Fruit fly (Drosophila melanogaster) whole organism, pupa: ENCODE results near the gene Non3.
A peak's percentile ranks its signal among the peaks of the same experiment; 100 is the strongest.

Source experiments
- CG10348 ChIP-seq: fragments of 200-800 bp; sonication (Bioruptor generic); IDR thresholded peaks from 2 replicates; pipeline ENCODE4 v1.3.6; 2022; ENCODE audit warnings: missing biosample characterization, missing genetic modification characterization
- CG12605 ChIP-seq: fragments of 200-800 bp; sonication (Bioruptor generic); IDR thresholded peaks from 2 replicates; pipeline ENCODE4 v1.3.6; 2022; ENCODE audit warnings: missing biosample characterization, missing genetic modification characterization
- CG13204 ChIP-seq: fragments of 200-800 bp; sonication (Bioruptor generic); optimal IDR thresholded peaks from 2 replicates; lab custom pipeline; 2018; ENCODE audit warnings: missing biosample characterization, mild to moderate bottlenecking, missing genetic modification characterization, moderate library complexity
- CG14655 ChIP-seq: fragments of 200-800 bp; sonication (Bioruptor generic); optimal IDR thresholded peaks from 3 replicates; lab custom pipeline; 2017; ENCODE audit warnings: mild to moderate bottlenecking, missing biosample characterization, missing genetic modification reagents, missing genetic modification characterization
- CG15710 ChIP-seq: fragments of 200-800 bp; sonication (Bioruptor generic); optimal IDR thresholded peaks from 2 replicates; lab custom pipeline; 2018; ENCODE audit warnings: missing biosample characterization, mild to moderate bottlenecking, missing genetic modification characterization, moderate library complexity
- CG17806 ChIP-seq: fragments of 200-800 bp; sonication (Bioruptor generic); optimal IDR thresholded peaks from 2 replicates; lab custom pipeline; 2018; ENCODE audit warnings: missing biosample characterization, mild to moderate bottlenecking, missing genetic modification characterization, moderate library complexity
- CG32121 ChIP-seq: fragments of 200-800 bp; sonication (Bioruptor generic); IDR thresholded peaks from 2 replicates; pipeline ENCODE4 v1.3.6; 2022; ENCODE audit warnings: missing biosample characterization, missing genetic modification characterization
- CG34367 ChIP-seq: fragments of 200-800 bp; sonication (Bioruptor generic); optimal IDR thresholded peaks from 2 replicates; lab custom pipeline; 2018; ENCODE audit warnings: missing biosample characterization, mild to moderate bottlenecking, missing genetic modification characterization
- CG4496 ChIP-seq: fragments of 200-800 bp; sonication (Bioruptor generic); IDR thresholded peaks from 3 replicates; pipeline ENCODE4 v1.3.6; 2022; ENCODE audit warnings: missing biosample characterization, missing genetic modification characterization
- CG8159 ChIP-seq: fragments of 200-800 bp; sonication (Bioruptor generic); optimal IDR thresholded peaks from 3 replicates; lab custom pipeline; 2018; ENCODE audit warnings: missing biosample characterization, mild to moderate bottlenecking, missing genetic modification characterization, moderate library complexity
- CG8301 ChIP-seq: fragments of 200-800 bp; sonication (Bioruptor generic); optimal IDR thresholded peaks from 2 replicates; lab custom pipeline; 2018; ENCODE audit warnings: missing biosample characterization, mild to moderate bottlenecking, missing genetic modification characterization
- CG9948 ChIP-seq: fragments of 200-800 bp; sonication (Bioruptor generic); optimal IDR thresholded peaks from 2 replicates; lab custom pipeline; 2018; ENCODE audit warnings: missing biosample characterization, mild to moderate bottlenecking, missing genetic modification characterization, moderate library complexity
- D1 ChIP-seq: fragments of 200-800 bp; sonication (Bioruptor generic); optimal IDR thresholded peaks from 2 replicates; lab custom pipeline; 2018; ENCODE audit warnings: missing biosample characterization, mild to moderate bottlenecking, missing genetic modification characterization, moderate library complexity
- EcR ChIP-seq: fragments of 200-800 bp; sonication (Bioruptor generic); optimal IDR thresholded peaks from 3 replicates; lab custom pipeline; 2019; ENCODE audit warnings: missing biosample characterization, missing genetic modification characterization, mild to moderate bottlenecking, moderate library complexity, missing genetic modification reagents
- Ets98B ChIP-seq: fragments of 200-800 bp; sonication (Bioruptor generic); IDR thresholded peaks from 2 replicates; pipeline ENCODE4 v1.3.6; 2022; ENCODE audit warnings: missing biosample characterization, missing genetic modification characterization
- Pif1A ChIP-seq: fragments of 200-800 bp; sonication (Bioruptor generic); optimal IDR thresholded peaks from 3 replicates; lab custom pipeline; 2016; ENCODE audit warnings: missing biosample characterization, missing genetic modification characterization
- Pif1B ChIP-seq: fragments of 200-800 bp; sonication (Bioruptor generic); optimal IDR thresholded peaks from 3 replicates; lab custom pipeline; 2016; ENCODE audit warnings: missing biosample characterization, missing genetic modification characterization
- Snoo ChIP-seq: fragments of 200-800 bp; sonication (Bioruptor generic); optimal IDR thresholded peaks from 3 replicates; lab custom pipeline; 2017; ENCODE audit warnings: missing biosample characterization, mild to moderate bottlenecking, missing genetic modification characterization, inconsistent platforms
- fd96Ca ChIP-seq: fragments of 200-800 bp; sonication (Bioruptor generic); IDR thresholded peaks from 3 replicates; pipeline ENCODE4 v1.3.6; 2022; ENCODE audit warnings: missing biosample characterization, missing genetic modification characterization
- gl ChIP-seq: fragments of 200-800 bp; sonication (Bioruptor generic); optimal IDR thresholded peaks from 2 replicates; lab custom pipeline; 2018; ENCODE audit warnings: missing biosample characterization, mild to moderate bottlenecking, missing genetic modification characterization
- rn ChIP-seq: fragments of 200-800 bp; sonication (Bioruptor generic); IDR thresholded peaks from 2 replicates; pipeline ENCODE4 v1.3.6; 2022; ENCODE audit warnings: missing biosample characterization, missing genetic modification characterization

Gene Non3

DNA sequence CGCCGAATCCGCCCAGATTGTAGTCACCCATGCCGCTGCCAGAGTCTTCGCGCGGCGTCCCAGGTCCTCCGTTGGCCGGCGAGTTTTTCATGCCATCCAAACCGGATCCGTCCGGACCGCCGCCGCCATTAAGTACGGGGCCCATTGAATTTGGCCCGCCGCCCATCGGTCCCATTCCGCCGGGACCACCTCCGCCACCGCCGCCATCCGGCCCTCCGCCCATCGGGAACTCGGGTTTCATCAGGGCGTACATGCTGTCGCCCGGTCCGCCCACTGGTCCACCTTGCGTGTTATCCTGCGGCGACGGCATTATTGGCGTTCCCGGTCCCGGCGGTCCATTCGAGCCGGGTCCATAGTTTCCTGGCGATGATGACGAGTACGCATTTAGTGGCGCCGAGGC, 28.2 kb upstream of the Non3 start:
- TF ChIP-seq CG13204 (GFP tag; lab: Kevin White, UChicago), result no peak
- no peak for TF ChIP-seq Ets98B
- TF ChIP-seq CG34367 (tag; lab: Kevin White, UChicago), result no peak
- TF ChIP-seq CG8159 (tag; lab: Kevin White, UChicago), result no peak
- TF ChIP-seq fd96Ca, result no peak
- TF ChIP-seq EcR, result no peak
- TF ChIP-seq CG32121 (GFP tag; lab: Robert Waterston, UW), result no peak
- no peak for TF ChIP-seq CG12605 (GFP tag; lab: Robert Waterston, UW)
- no peak for TF ChIP-seq D1 (tag; lab: Kevin White, UChicago)
- TF ChIP-seq Snoo, result no peak
- no peak for TF ChIP-seq CG15710 (tag; lab: Kevin White, UChicago)
- TF ChIP-seq CG17806 (tag; lab: Kevin White, UChicago), result no peak
- no peak for TF ChIP-seq CG9948 (tag; lab: Kevin White, UChicago)
- TF ChIP-seq CG14655 (GFP tag; lab: Kevin White, UChicago), result no peak
- TF ChIP-seq CG10348 (GFP tag; lab: Robert Waterston, UW), result no peak

DNA sequence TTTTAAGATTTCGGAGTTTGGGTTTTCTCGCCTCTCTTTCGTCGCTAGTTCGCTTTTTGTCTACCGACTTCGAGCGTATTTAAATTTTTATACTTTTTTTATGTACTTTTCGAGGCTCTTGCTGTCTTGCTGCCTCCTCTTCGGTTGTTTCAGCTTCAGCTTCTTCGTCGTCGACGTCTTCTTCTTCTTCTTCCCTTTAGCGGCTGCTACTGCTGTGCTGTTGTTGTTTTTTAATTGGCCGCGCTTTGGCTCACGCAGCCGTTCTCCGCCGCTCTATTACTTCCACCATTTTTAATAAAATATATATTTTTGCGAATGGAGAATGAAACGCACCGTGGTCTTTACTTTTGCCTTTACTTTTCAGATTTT, 26.9 kb upstream of the Non3 start:
- no peak for TF ChIP-seq CG8301 (tag; lab: Kevin White, UChicago)
- no peak for TF ChIP-seq Pif1A (GFP tag; lab: Kevin White, UChicago)
- no peak for TF ChIP-seq Ets98B
- no peak for TF ChIP-seq CG17806 (tag; lab: Kevin White, UChicago)
- no peak for TF ChIP-seq rn

dm6 chr3R:18196991-18197801, 26.3 kb upstream of the Non3 start:
- peak; percentile 68 for TF ChIP-seq D1 (tag; lab: Kevin White, UChicago)
- no peak for TF ChIP-seq Ets98B
- TF ChIP-seq CG10348 (GFP tag; lab: Robert Waterston, UW), result no peak
- TF ChIP-seq CG9948 (tag; lab: Kevin White, UChicago), result peak; percentile 42
- peak; percentile 90 for TF ChIP-seq Pif1A (GFP tag; lab: Kevin White, UChicago)
- peak; percentile 86 for TF ChIP-seq Pif1B (GFP tag; lab: Kevin White, UChicago)
- TF ChIP-seq CG15710 (tag; lab: Kevin White, UChicago), result peak; percentile 72
- TF ChIP-seq CG4496, result no peak
- TF ChIP-seq CG32121 (GFP tag; lab: Robert Waterston, UW), result no peak
- TF ChIP-seq CG14655 (GFP tag; lab: Kevin White, UChicago), result peak; percentile 73
- TF ChIP-seq CG13204 (GFP tag; lab: Kevin White, UChicago), result peak; percentile 95
- TF ChIP-seq Snoo, result peak; percentile 41
- peak; percentile 72 for TF ChIP-seq EcR
- peak; percentile 60 for TF ChIP-seq CG8159 (tag; lab: Kevin White, UChicago)
- TF ChIP-seq gl, result peak; percentile 97
- TF ChIP-seq CG34367 (tag; lab: Kevin White, UChicago), result peak; percentile 82
- TF ChIP-seq CG17806 (tag; lab: Kevin White, UChicago), result peak; percentile 70
- TF ChIP-seq CG8301 (tag; lab: Kevin White, UChicago), result peak; percentile 71

- TF ChIP-seq gl, result no peak
- TF ChIP-seq CG17806 (tag; lab: Kevin White, UChicago), result no peak
- no peak for TF ChIP-seq fd96Ca
- TF ChIP-seq CG15710 (tag; lab: Kevin White, UChicago), result no peak
- TF ChIP-seq CG12605 (GFP tag; lab: Robert Waterston, UW), result no peak
- TF ChIP-seq CG13204 (GFP tag; lab: Kevin White, UChicago), result no peak
- no peak for TF ChIP-seq CG10348 (GFP tag; lab: Robert Waterston, UW)
- no peak for TF ChIP-seq CG4496
- no peak for TF ChIP-seq D1 (tag; lab: Kevin White, UChicago)
- no peak for TF ChIP-seq CG8159 (tag; lab: Kevin White, UChicago)
- TF ChIP-seq CG34367 (tag; lab: Kevin White, UChicago), result no peak
- no peak for TF ChIP-seq Pif1A (GFP tag; lab: Kevin White, UChicago)
- TF ChIP-seq CG14655 (GFP tag; lab: Kevin White, UChicago), result no peak
- no peak for TF ChIP-seq Snoo
- TF ChIP-seq EcR, result no peak
- no peak for TF ChIP-seq Ets98B
- no peak for TF ChIP-seq CG9948 (tag; lab: Kevin White, UChicago)
- no peak for TF ChIP-seq Pif1B (GFP tag; lab: Kevin White, UChicago)
- no peak for TF ChIP-seq CG8301 (tag; lab: Kevin White, UChicago)
- TF ChIP-seq, all 21 proteins: peak for 0
These were observed 25.7 kb upstream of the Non3 start for dm6 chr3R:18197802-18198148.

DNA sequence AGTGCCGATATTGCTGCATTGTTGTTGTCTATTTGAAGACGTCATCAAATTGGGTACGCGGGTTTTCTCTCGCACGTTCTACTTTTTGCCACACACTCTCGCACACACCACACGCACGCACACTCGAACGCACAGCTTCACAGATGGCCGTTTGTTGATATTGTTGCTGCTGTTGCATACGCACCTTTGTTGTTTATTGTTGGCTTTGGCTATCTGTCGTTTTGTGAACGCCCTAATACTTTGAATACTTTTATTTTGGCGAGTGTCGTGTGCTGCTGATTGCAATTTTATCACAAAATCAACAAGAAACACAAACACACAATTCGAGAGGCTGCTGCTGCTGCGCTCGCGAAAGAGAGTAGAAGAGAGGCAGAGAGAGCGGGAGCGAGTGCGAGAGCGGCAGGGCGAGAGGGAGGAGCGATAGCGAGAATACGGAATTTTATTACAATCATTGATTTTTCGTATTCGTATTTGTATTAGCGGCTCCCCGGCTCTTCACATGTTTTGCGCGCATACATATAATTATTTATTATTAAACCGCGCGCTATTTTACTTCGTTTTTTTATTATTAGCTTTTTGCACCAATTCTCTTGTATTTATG, 24.9 kb upstream of the Non3 start:
- TF ChIP-seq CG8301 (tag; lab: Kevin White, UChicago), result peak; percentile 9
- TF ChIP-seq Pif1B (GFP tag; lab: Kevin White, UChicago), result peak; percentile 47
- no peak for TF ChIP-seq CG17806 (tag; lab: Kevin White, UChicago)
- TF ChIP-seq gl, result peak; percentile 54
- TF ChIP-seq D1 (tag; lab: Kevin White, UChicago), result no peak
- peak; percentile 35 for TF ChIP-seq Snoo
- peak; percentile 23 for TF ChIP-seq CG13204 (GFP tag; lab: Kevin White, UChicago)
- TF ChIP-seq Pif1A (GFP tag; lab: Kevin White, UChicago), result peak; percentile 31
- no peak for TF ChIP-seq CG12605 (GFP tag; lab: Robert Waterston, UW)
- TF ChIP-seq CG32121 (GFP tag; lab: Robert Waterston, UW), result no peak
